Worm (Caenorhabditis elegans) whole organism, mixed stage, embryonic: Measurements from ENCODE around the gene eyg-1.

Source experiments
- blmp-1 ChIP-seq: fragments of 150-350 bp; optimal IDR thresholded peaks from 2 replicates; lab custom pipeline; 2014; ENCODE audit warnings: missing biosample characterization, missing genetic modification characterization
- ceh-39 ChIP-seq: fragments of 150-350 bp; optimal IDR thresholded peaks from 2 replicates; lab custom pipeline; 2014; ENCODE audit warnings: missing biosample characterization, missing genetic modification characterization
- ceh-43 ChIP-seq: fragments of 200-800 bp; sonication (Bioruptor generic); optimal IDR thresholded peaks from 2 replicates; lab custom pipeline; 2018; ENCODE audit warnings: mild to moderate bottlenecking, missing genetic modification characterization, moderate library complexity, missing compliant biosample characterization
- ceh-83 ChIP-seq: fragments of 200-800 bp; sonication (Bioruptor generic); optimal IDR thresholded peaks from 2 replicates; lab custom pipeline; 2018; ENCODE audit warnings: mild to moderate bottlenecking, missing genetic modification characterization, missing compliant biosample characterization
- ces-1 ChIP-seq: fragments of 150-350 bp; optimal IDR thresholded peaks from 2 replicates; lab custom pipeline; 2014; ENCODE audit warnings: missing biosample characterization, missing genetic modification reagents, missing genetic modification characterization
- cnd-1 ChIP-seq: fragments of 200-800 bp; sonication (Bioruptor generic); optimal IDR thresholded peaks from 2 replicates; lab custom pipeline; 2018; ENCODE audit warnings: mild to moderate bottlenecking, missing genetic modification characterization, missing compliant biosample characterization
- drap-1 ChIP-seq: fragments of 200-800 bp; sonication (Bioruptor generic); optimal IDR thresholded peaks from 3 replicates; lab custom pipeline; 2018; ENCODE audit warnings: mild to moderate bottlenecking, missing genetic modification characterization, missing compliant biosample characterization
- elt-1 ChIP-seq: sonication (generic microtip); optimal IDR thresholded peaks from 2 replicates; lab custom pipeline; 2017; ENCODE audit warnings: missing genetic modification characterization, mild to moderate bottlenecking, missing compliant biosample characterization, antibody characterized with exemption, moderate library complexity, borderline replicate concordance; ENCODE audit not compliant: insufficient read depth
- flh-1 ChIP-seq: fragments of 200-800 bp; sonication (Bioruptor generic); optimal IDR thresholded peaks from 2 replicates; lab custom pipeline; 2018; ENCODE audit warnings: mild to moderate bottlenecking, missing genetic modification characterization, moderate library complexity, missing compliant biosample characterization
- lin-13 ChIP-seq: fragments of 150-350 bp; optimal IDR thresholded peaks from 2 replicates; lab custom pipeline; 2014; ENCODE audit warnings: missing biosample characterization, missing genetic modification characterization
- lin-32 ChIP-seq: fragments of 200-800 bp; sonication (Bioruptor generic); optimal IDR thresholded peaks from 2 replicates; lab custom pipeline; 2018; ENCODE audit warnings: mild to moderate bottlenecking, missing genetic modification characterization, missing compliant biosample characterization
- lsy-2 ChIP-seq: fragments of 150-350 bp; optimal IDR thresholded peaks from 2 replicates; lab custom pipeline; 2014; ENCODE audit warnings: missing biosample characterization, missing genetic modification characterization
- mab-5 ChIP-seq: fragments of 150-350 bp; optimal IDR thresholded peaks from 2 replicates; lab custom pipeline; 2014; ENCODE audit warnings: missing biosample characterization, missing genetic modification characterization
- mep-1 ChIP-seq: fragments of 150-350 bp; optimal IDR thresholded peaks from 2 replicates; lab custom pipeline; 2017; ENCODE audit warnings: missing biosample characterization, missing genetic modification reagents, missing genetic modification characterization, inconsistent platforms
- nhr-12 ChIP-seq: fragments of 150-350 bp; optimal IDR thresholded peaks from 2 replicates; lab custom pipeline; 2014; ENCODE audit warnings: missing biosample characterization, missing genetic modification characterization
- nhr-2 ChIP-seq: fragments of 150-350 bp; optimal IDR thresholded peaks from 2 replicates; lab custom pipeline; 2014; ENCODE audit warnings: missing biosample characterization, missing genetic modification characterization
- nhr-237 ChIP-seq: fragments of 150-350 bp; optimal IDR thresholded peaks from 2 replicates; lab custom pipeline; 2014; ENCODE audit warnings: missing biosample characterization, missing genetic modification characterization
- sem-2 ChIP-seq: fragments of 200-800 bp; sonication (Bioruptor generic); optimal IDR thresholded peaks from 2 replicates; lab custom pipeline; 2018; ENCODE audit warnings: mild to moderate bottlenecking, missing genetic modification characterization, missing compliant biosample characterization
- snpc-4 ChIP-seq: fragments of 150-350 bp; optimal IDR thresholded peaks from 2 replicates; lab custom pipeline; 2014; ENCODE audit warnings: missing biosample characterization, missing genetic modification characterization
- tbx-8 ChIP-seq: fragments of 200-800 bp; sonication (Bioruptor generic); optimal IDR thresholded peaks from 2 replicates; lab custom pipeline; 2018; ENCODE audit warnings: mild to moderate bottlenecking, missing genetic modification characterization, moderate library complexity, missing compliant biosample characterization
- unc-120 ChIP-seq: sonication (generic microtip); optimal IDR thresholded peaks from 2 replicates; lab custom pipeline; 2017; ENCODE audit warnings: missing genetic modification characterization, missing compliant biosample characterization; ENCODE audit not compliant: poor library complexity, severe bottlenecking
- unc-39 ChIP-seq: fragments of 150-350 bp; optimal IDR thresholded peaks from 2 replicates; lab custom pipeline; 2014; ENCODE audit warnings: missing biosample characterization, missing genetic modification characterization
- unc-62 ChIP-seq: fragments of 150-350 bp; optimal IDR thresholded peaks from 2 replicates; lab custom pipeline; 2014; ENCODE audit warnings: missing biosample characterization, missing genetic modification reagents, missing genetic modification characterization
- zip-8 ChIP-seq: fragments of 150-350 bp; optimal IDR thresholded peaks from 2 replicates; lab custom pipeline; 2014; ENCODE audit warnings: missing biosample characterization, missing genetic modification characterization
- ztf-11 ChIP-seq: fragments of 150-350 bp; optimal IDR thresholded peaks from 2 replicates; lab custom pipeline; 2014; ENCODE audit warnings: missing biosample characterization, missing genetic modification characterization

Gene eyg-1

ce11 chrII:9855620-9856019 lies 27.9 kb upstream of the eyg-1 start, which contains the start of gene chil-4:
TSS of gene chil-4 (minus strand) at chrII:9855720.
- no peak for TF ChIP-seq drap-1

DNA sequence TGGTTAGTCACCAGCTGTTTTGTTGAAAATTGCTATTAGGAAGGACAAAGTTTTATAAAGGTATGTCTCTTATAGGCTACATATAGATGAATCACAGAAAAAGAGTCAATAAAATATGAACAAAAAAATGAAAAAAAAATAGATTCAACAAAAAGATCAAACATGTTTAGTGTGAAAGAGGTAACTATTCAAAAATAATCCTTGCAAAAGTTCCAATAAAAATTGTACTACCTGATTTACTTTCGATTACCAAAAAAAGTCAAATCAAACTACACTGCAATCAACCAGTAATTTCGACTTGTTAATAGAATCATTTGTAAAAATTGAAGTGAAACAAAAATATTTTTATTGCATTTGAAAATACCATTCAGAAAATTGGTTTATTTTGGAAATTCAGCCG lies 23.2 kb upstream of the eyg-1 start, which contains the start of gene ZK938.10:
TSS of gene ZK938.10 (minus strand) at position 101 of the 400 bp plus-strand sequence.
- no peak for TF ChIP-seq flh-1 (GFP tag; lab: Kevin White, UChicago)

DNA sequence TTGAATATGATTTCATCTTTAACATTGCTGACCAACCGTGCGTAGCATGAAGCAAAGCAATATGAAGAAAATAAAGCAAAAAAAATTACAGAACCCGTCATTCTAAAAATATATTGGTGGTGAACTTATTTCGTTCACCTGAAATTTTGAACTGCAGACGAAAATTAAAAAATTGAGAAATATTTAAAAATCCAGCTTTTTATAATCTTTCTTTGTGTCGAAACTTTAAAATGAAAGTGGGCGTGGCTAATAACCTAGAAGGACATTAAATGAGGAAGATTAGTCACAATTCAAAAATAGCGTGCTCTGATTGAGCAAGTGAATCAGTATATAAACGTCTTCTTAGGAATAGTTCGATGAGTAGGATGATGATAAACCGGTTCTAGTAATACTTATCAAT lies 21.7 kb upstream of the eyg-1 start, which contains the start of gene old-2:
TSS of gene old-2 (minus strand) at position 101 of the 400 bp plus-strand sequence.
- TF ChIP-seq mab-5: no peak
- no peak for TF ChIP-seq unc-120 (tag; lab: Kevin White, UChicago)
- no peak for TF ChIP-seq blmp-1 (tag; lab: Kevin White, UChicago)
- no peak for TF ChIP-seq drap-1
- no peak for TF ChIP-seq cnd-1 (tag; lab: Kevin White, UChicago)
- TF ChIP-seq snpc-4 (tag; lab: Kevin White, UChicago): no peak
- no peak for TF ChIP-seq unc-62 (GFP tag; lab: Kevin White, UChicago)
- TF ChIP-seq ceh-43 (GFP tag; lab: Kevin White, UChicago): no peak
- TF ChIP-seq tbx-8 (GFP tag; lab: Kevin White, UChicago): no peak
- no peak for TF ChIP-seq zip-8 (tag; lab: Kevin White, UChicago)
- TF ChIP-seq lsy-2 (tag; lab: Kevin White, UChicago): no peak
- TF ChIP-seq lin-32 (GFP tag; lab: Kevin White, UChicago): no peak
- TF ChIP-seq flh-1 (GFP tag; lab: Kevin White, UChicago): no peak
- no peak for TF ChIP-seq lin-13
- TF ChIP-seq sem-2 (GFP tag; lab: Kevin White, UChicago): no peak
- TF ChIP-seq ceh-39: no peak
- TF ChIP-seq mep-1 (tag; lab: Kevin White, UChicago): no peak
- no peak for TF ChIP-seq ceh-83 (GFP tag; lab: Kevin White, UChicago)

- no peak for TF ChIP-seq unc-39 (tag; lab: Kevin White, UChicago)
- TF ChIP-seq lin-13: no peak
- no peak for TF ChIP-seq sem-2 (GFP tag; lab: Kevin White, UChicago)
Measured at ce11 chrII:9845239-9845638, 17.5 kb upstream of the eyg-1 start, which contains the start of gene chil-9. TSS of gene chil-9 (minus strand) at chrII:9845339.

DNA sequence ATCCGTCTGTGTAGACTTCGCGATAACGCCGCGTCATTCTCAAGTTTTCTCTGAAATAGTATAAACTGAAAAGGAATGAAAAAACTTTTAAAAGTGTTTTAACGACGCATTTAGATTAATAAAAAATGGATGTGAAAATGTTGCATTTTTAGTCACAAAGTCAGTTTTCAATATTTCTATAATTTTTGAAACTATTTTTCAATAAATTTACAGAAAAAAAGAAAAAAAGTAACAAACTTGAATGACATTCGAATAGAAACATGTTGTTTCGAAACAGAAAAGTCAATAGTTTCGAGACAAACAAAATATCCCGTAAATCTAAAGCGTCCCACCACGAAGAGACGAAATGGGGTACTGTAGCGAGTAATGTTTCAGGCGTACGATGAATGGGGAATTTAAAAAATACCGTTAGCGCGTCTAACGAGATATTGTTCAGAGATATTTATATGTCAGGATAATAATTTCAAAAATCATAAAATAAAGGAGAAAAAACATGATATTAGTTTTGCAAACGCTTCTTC lies 14.3 kb upstream of the eyg-1 start, which contains the start of gene rnh-1.2:
TSS of gene rnh-1.2 (minus strand) at position 51 of the 521 bp plus-strand sequence.
- TF ChIP-seq ceh-39 (no peak), sem-2 (GFP tag; lab: Kevin White, UChicago) (no peak), nhr-237 (no peak), nhr-2 (tag; lab: Kevin White, UChicago) (no peak)

- TF ChIP-seq nhr-12 (tag; lab: Kevin White, UChicago) (no peak), elt-1 (tag; lab: Kevin White, UChicago) (peak; percentile 87)
Measured at ce11 chrII:9840313-9840712, 12.6 kb upstream of the eyg-1 start, which contains the start of gene ZK938.11. TSS of gene ZK938.11 (minus strand) at chrII:9840413.

- no peak for TF ChIP-seq lsy-2 (tag; lab: Kevin White, UChicago)
- TF ChIP-seq ceh-39: no peak
- no peak for TF ChIP-seq ztf-11
- TF ChIP-seq blmp-1 (tag; lab: Kevin White, UChicago): no peak
- peak; percentile 99 for TF ChIP-seq ces-1 (GFP tag; lab: Kevin White, UChicago)
- no peak for TF ChIP-seq mab-5
- TF ChIP-seq elt-1 (tag; lab: Kevin White, UChicago): no peak
- no peak for TF ChIP-seq sem-2 (GFP tag; lab: Kevin White, UChicago)
- TF ChIP-seq, all 35 proteins: peak for 1
Measured at ce11 chrII:9838260-9838935, 10.6 kb upstream of the eyg-1 start, which contains the start of gene arrd-4. TSS of gene arrd-4 (minus strand) at chrII:9838310.
